Worm (Caenorhabditis elegans): ENCODE results near the gene Y47D3A.13.

Y47D3A.13 gene

DNA sequence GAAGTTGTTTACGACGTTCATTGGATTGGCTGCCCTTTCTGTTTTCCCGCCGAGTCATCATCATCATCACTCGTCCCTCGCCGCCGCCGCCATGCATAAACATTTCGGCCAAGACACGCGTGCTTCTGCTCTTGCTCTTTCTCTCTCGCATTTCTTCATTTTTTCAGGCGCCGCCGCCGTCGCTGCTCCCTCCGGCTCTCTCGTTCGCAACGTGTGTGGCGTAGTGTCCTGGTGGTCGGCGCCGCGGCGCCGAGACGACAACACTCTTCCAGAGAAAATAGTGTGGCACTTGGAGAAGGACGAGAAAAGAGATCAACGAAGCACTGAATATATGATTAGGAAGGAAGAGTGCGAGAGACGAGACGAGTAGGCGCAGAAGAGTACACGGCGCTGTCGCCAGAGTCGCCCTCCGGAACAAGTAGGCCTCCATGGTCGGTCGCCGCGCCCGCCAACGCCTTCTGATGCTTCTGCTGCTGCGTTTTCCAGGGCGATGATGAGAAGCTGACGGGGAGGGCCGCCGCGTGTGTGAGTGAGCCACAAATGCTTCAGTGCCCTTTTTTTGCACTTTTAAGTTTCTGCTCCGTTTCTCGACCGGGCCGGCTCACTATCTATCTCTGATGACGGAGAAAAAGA lies 38.3 kb downstream of the Y47D3A.13 start (continued):
- no peak for TF ChIP-seq ztf-26 (tag; optimal IDR thresholded peaks at IDR 0.05)
- TF ChIP-seq F37B4.10 (GFP tag; IDR thresholded peaks at IDR 0.05): no peak
- TF ChIP-seq dpff-1 (tag; optimal IDR thresholded peaks at IDR 0.05): no peak
- TF ChIP-seq T26A5.8 (tag; optimal IDR thresholded peaks at IDR 0.05): no peak
- peak; percentile 77 for TF ChIP-seq egrh-3 (GFP tag; IDR thresholded peaks at IDR 0.05)
- TF ChIP-seq hmg-20 (GFP tag; IDR thresholded peaks at IDR 0.05): no peak
- peak; percentile 28 for TF ChIP-seq ztf-18 (tag; optimal IDR thresholded peaks at IDR 0.05)
- no peak for TF ChIP-seq aptf-3 (GFP tag; IDR thresholded peaks at IDR 0.05)
- TF ChIP-seq dox-1 (GFP tag; IDR thresholded peaks at IDR 0.05): peak; percentile 57; the same call in 1 of the 2 replicates
- no peak for TF ChIP-seq C17E4.6 (GFP tag; IDR thresholded peaks at IDR 0.05)
- TF ChIP-seq zfh-2 (GFP tag; conservative IDR thresholded peaks at IDR 0.05): peak; percentile 95
- TF ChIP-seq ceh-100 (GFP tag; IDR thresholded peaks at IDR 0.05): no peak
- no peak for TF ChIP-seq ama-1 (optimal IDR thresholded peaks at IDR 0.05)
- no peak for TF ChIP-seq ama-1 (GFP tag; optimal IDR thresholded peaks at IDR 0.05)
- TF ChIP-seq sdz-38 (tag; optimal IDR thresholded peaks at IDR 0.05): no peak
- TF ChIP-seq hmg-1.2 (GFP tag; IDR thresholded peaks at IDR 0.05): peak; percentile 17; the same call in 1 of the 2 replicates
- peak; percentile 75 for TF ChIP-seq madf-10 (tag; optimal IDR thresholded peaks at IDR 0.05)
- TF ChIP-seq nfyb-1 (GFP tag; IDR thresholded peaks at IDR 0.05): no peak
- TF ChIP-seq hrde-1 (tag; optimal IDR thresholded peaks at IDR 0.05; ENCODE audit: borderline replicate concordance): no peak
- 0 out of 2 replicates have a peak, but pooled peaks have one; percentile 20 for TF ChIP-seq mcd-1 (GFP tag; IDR thresholded peaks at IDR 0.05)
- no peak for TF ChIP-seq lsl-1 (GFP tag; optimal IDR thresholded peaks at IDR 0.05)
- no peak for TF ChIP-seq him-1 (tag; optimal IDR thresholded peaks at IDR 0.05)
- no peak for TF ChIP-seq ZK185.1 (tag; optimal IDR thresholded peaks at IDR 0.05; ENCODE audit: poor library complexity, severe bottlenecking)
- no peak for TF ChIP-seq snpc-4 (GFP tag; optimal IDR thresholded peaks at IDR 0.05)
- peak in 2 of 4 experiments; percentile 16 to 33 for TF ChIP-seq snpc-4 (tag; optimal IDR thresholded peaks at IDR 0.05)
- TF ChIP-seq F22D6.2 (tag; optimal IDR thresholded peaks at IDR 0.05): no peak
- TF ChIP-seq ztf-28 (GFP tag; IDR thresholded peaks at IDR 0.05): no peak
- TF ChIP-seq tlf-1 (GFP tag; optimal IDR thresholded peaks at IDR 0.05): no peak
- TF ChIP-seq F57A8.1 (GFP tag; optimal IDR thresholded peaks at IDR 0.05): no peak
- TF ChIP-seq madf-3 (GFP tag; IDR thresholded peaks at IDR 0.05): no peak
- peak; percentile 11 for TF ChIP-seq lin-40 (tag; optimal IDR thresholded peaks at IDR 0.05)
- peak; percentile 77 for TF ChIP-seq K12H6.12 (tag; optimal IDR thresholded peaks at IDR 0.05)
- no peak for TF ChIP-seq hlh-26 (GFP tag; conservative IDR thresholded peaks at IDR 0.05)

DNA sequence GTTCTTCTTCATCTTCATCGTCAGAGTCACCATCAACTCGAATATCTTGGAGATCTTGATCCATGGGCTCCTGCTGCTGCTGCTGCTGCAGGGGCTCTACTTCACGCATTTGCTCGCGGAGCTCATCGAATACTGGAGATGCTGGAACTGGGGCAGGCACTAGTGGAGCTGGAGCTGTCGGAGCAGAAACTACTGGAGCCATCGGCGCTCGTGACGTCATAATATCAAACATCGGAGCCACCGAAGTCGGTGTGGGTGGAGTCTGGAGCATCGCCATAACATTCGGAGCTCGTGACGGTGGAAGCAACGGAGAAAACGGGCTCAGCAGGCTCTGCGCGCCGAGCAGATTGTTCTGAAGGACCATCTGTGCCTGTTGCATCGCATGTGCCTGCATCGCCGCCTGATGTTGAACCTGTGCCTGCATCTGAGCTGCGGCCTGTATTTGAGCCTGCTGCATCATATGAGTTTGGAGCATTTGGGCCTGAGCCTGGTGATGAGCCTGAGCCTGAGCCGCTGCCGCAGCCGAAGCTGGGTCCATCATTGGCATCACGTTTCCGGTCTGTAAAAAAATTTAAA lies 48.2 kb downstream of the Y47D3A.13 start:
- TF ChIP-seq nfyb-1 (GFP tag; IDR thresholded peaks at IDR 0.05) (no peak), zfh-2 (GFP tag; conservative IDR thresholded peaks at IDR 0.05) (peak; percentile 85), lin-26 (GFP tag; IDR thresholded peaks at IDR 0.05) (peak; percentile 61; the same call in 1 of the 2 replicates), T07F8.4 (tag; optimal IDR thresholded peaks at IDR 0.05) (no peak), egrh-3 (GFP tag; IDR thresholded peaks at IDR 0.05) (peak; percentile 59), dox-1 (GFP tag; IDR thresholded peaks at IDR 0.05) (no peak)

Measured in whole organism, young adult.